Fruit fly (Drosophila melanogaster) whole organism, prepupa: ENCODE results near the gene CG13375.

ENCODE experiments used
- CG10631 ChIP-seq: fragments of 200-800 bp; sonication (Bioruptor generic); optimal IDR thresholded peaks from 2 replicates; lab custom pipeline; 2016; ENCODE audit warnings: missing biosample characterization, missing genetic modification characterization
- CG10669 ChIP-seq: fragments of 200-800 bp; sonication (Bioruptor generic); optimal IDR thresholded peaks from 3 replicates; lab custom pipeline; 2018; ENCODE audit warnings: missing biosample characterization, mild to moderate bottlenecking, missing genetic modification characterization, moderate library complexity
- CG11294 ChIP-seq: fragments of 200-800 bp; sonication (Bioruptor generic); IDR thresholded peaks from 2 replicates; pipeline ENCODE4 v1.3.6; 2022; ENCODE audit warnings: missing biosample characterization, missing genetic modification characterization
- CG11762 ChIP-seq: fragments of 200-800 bp; sonication (Bioruptor generic); optimal IDR thresholded peaks from 3 replicates; lab custom pipeline; 2016; ENCODE audit warnings: missing biosample characterization, missing genetic modification characterization; ENCODE audit not compliant: insufficient read depth
- CG11902 ChIP-seq: fragments of 200-800 bp; sonication (Bioruptor generic); optimal IDR thresholded peaks from 3 replicates; lab custom pipeline; 2016; ENCODE audit warnings: missing biosample characterization, missing genetic modification characterization
- CG15336 ChIP-seq: fragments of 200-800 bp; sonication (Bioruptor generic); IDR thresholded peaks from 2 replicates; pipeline ENCODE4 v1.3.6; 2022; ENCODE audit warnings: missing biosample characterization, missing genetic modification characterization
- CG3032 ChIP-seq: fragments of 200-800 bp; optimal IDR thresholded peaks from 2 replicates; lab custom pipeline; 2019; ENCODE audit warnings: missing biosample characterization, mild to moderate bottlenecking, missing genetic modification characterization, moderate library complexity
- CG31627 ChIP-seq: fragments of 200-800 bp; sonication (Bioruptor generic); optimal IDR thresholded peaks from 3 replicates; lab custom pipeline; 2016; ENCODE audit warnings: missing biosample characterization, missing genetic modification characterization
- CG32006 ChIP-seq: fragments of 200-800 bp; sonication (Bioruptor generic); optimal IDR thresholded peaks from 3 replicates; lab custom pipeline; 2017; ENCODE audit warnings: missing biosample characterization, mild to moderate bottlenecking, missing genetic modification characterization
- CG34406 ChIP-seq: fragments of 200-800 bp; sonication (Bioruptor generic); optimal IDR thresholded peaks from 3 replicates; lab custom pipeline; 2016; ENCODE audit warnings: missing biosample characterization, missing genetic modification characterization
- CG3919 ChIP-seq: fragments of 200-800 bp; sonication (Bioruptor generic); optimal IDR thresholded peaks from 3 replicates; lab custom pipeline; 2016; ENCODE audit warnings: missing biosample characterization, missing genetic modification characterization
- CG4318 ChIP-seq: fragments of 200-800 bp; sonication (Bioruptor generic); optimal IDR thresholded peaks from 3 replicates; lab custom pipeline; 2017; ENCODE audit warnings: missing biosample characterization, mild to moderate bottlenecking, missing genetic modification characterization
- CG6792 ChIP-seq: fragments of 200-800 bp; sonication (Bioruptor generic); optimal IDR thresholded peaks from 3 replicates; lab custom pipeline; 2016; ENCODE audit warnings: missing biosample characterization, missing genetic modification characterization
- CG6808 ChIP-seq: fragments of 200-800 bp; sonication (Bioruptor generic); optimal IDR thresholded peaks from 3 replicates; lab custom pipeline; 2017; ENCODE audit warnings: missing biosample characterization, missing genetic modification characterization, mild to moderate bottlenecking, moderate library complexity, missing genetic modification reagents
- CG6854 ChIP-seq: fragments of 200-800 bp; sonication (Bioruptor generic); optimal IDR thresholded peaks from 2 replicates; lab custom pipeline; 2017; ENCODE audit warnings: missing biosample characterization, mild to moderate bottlenecking, missing genetic modification characterization
- CG7368 ChIP-seq: fragments of 200-800 bp; sonication (Bioruptor generic); optimal IDR thresholded peaks from 3 replicates; lab custom pipeline; 2016; ENCODE audit warnings: missing biosample characterization, missing genetic modification characterization
- CG8119 ChIP-seq: fragments of 200-800 bp; sonication (Bioruptor generic); IDR thresholded peaks from 3 replicates; pipeline ENCODE4 v1.3.6; 2022; ENCODE audit warnings: missing biosample characterization, missing genetic modification characterization
- CG8319 ChIP-seq: fragments of 200-800 bp; sonication (Bioruptor generic); optimal IDR thresholded peaks from 3 replicates; lab custom pipeline; 2016; ENCODE audit warnings: missing biosample characterization, missing genetic modification characterization
- CG8632 ChIP-seq: fragments of 200-800 bp; sonication (Bioruptor generic); optimal IDR thresholded peaks from 3 replicates; lab custom pipeline; 2016; ENCODE audit warnings: missing biosample characterization, missing genetic modification characterization
- CG9139 ChIP-seq: fragments of 200-800 bp; sonication (Bioruptor generic); optimal IDR thresholded peaks from 3 replicates; lab custom pipeline; 2017; ENCODE audit warnings: missing biosample characterization, mild to moderate bottlenecking, missing genetic modification characterization
- Eip75B ChIP-seq: fragments of 200-800 bp; sonication (Bioruptor generic); optimal IDR thresholded peaks from 3 replicates; lab custom pipeline; 2016; ENCODE audit warnings: missing biosample characterization, missing genetic modification characterization
- Eip78C ChIP-seq: fragments of 200-800 bp; sonication (Bioruptor generic); peaks from one replicate; lab custom pipeline; 2016; ENCODE audit warnings: missing biosample characterization, missing genetic modification characterization
- Eip93F ChIP-seq: fragments of 200-800 bp; sonication (Bioruptor generic); optimal IDR thresholded peaks from 2 replicates; lab custom pipeline; 2016; ENCODE audit warnings: missing biosample characterization, mild to moderate bottlenecking, missing genetic modification characterization
- Ets21C ChIP-seq: fragments of 200-800 bp; sonication (Bioruptor generic); optimal IDR thresholded peaks from 3 replicates; lab custom pipeline; 2016; ENCODE audit warnings: missing biosample characterization, missing genetic modification characterization
- Ets96B ChIP-seq: fragments of 200-800 bp; optimal IDR thresholded peaks from 2 replicates; lab custom pipeline; 2019; ENCODE audit warnings: missing biosample characterization, mild to moderate bottlenecking, missing genetic modification characterization, moderate library complexity
- Gug ChIP-seq: fragments of 200-800 bp; sonication (Bioruptor generic); IDR thresholded peaks from 2 replicates; pipeline ENCODE4 v1.3.6; 2022; ENCODE audit warnings: missing biosample characterization, missing genetic modification characterization
- Hr38 ChIP-seq: sonication (Bioruptor generic); optimal IDR thresholded peaks from 2 replicates; lab custom pipeline; 2016; ENCODE audit warnings: missing biosample characterization, missing genetic modification characterization
- Hr39 ChIP-seq: fragments of 200-800 bp; sonication (Bioruptor generic); optimal IDR thresholded peaks from 2 replicates; lab custom pipeline; 2016; ENCODE audit warnings: missing biosample characterization, missing genetic modification characterization
- Hr4 ChIP-seq: fragments of 200-800 bp; sonication (Bioruptor generic); optimal IDR thresholded peaks from 3 replicates; lab custom pipeline; 2016; ENCODE audit warnings: missing biosample characterization, missing genetic modification characterization
- Lpt ChIP-seq: fragments of 200-800 bp; sonication (Bioruptor generic); optimal IDR thresholded peaks from 3 replicates; lab custom pipeline; 2016; ENCODE audit warnings: missing biosample characterization, missing genetic modification characterization
- Met ChIP-seq: fragments of 200-800 bp; sonication (Bioruptor generic); optimal IDR thresholded peaks from 3 replicates; lab custom pipeline; 2016; ENCODE audit warnings: missing biosample characterization, missing genetic modification characterization
- OdsH ChIP-seq: fragments of 200-800 bp; sonication (Bioruptor generic); optimal IDR thresholded peaks from 3 replicates; lab custom pipeline; 2016; ENCODE audit warnings: missing biosample characterization, missing genetic modification characterization
- Smox ChIP-seq: fragments of 200-800 bp; sonication (Bioruptor generic); optimal IDR thresholded peaks from 3 replicates; lab custom pipeline; 2016; ENCODE audit warnings: missing biosample characterization, missing genetic modification characterization
- Sox15 ChIP-seq: fragments of 200-800 bp; sonication (Bioruptor generic); optimal IDR thresholded peaks from 3 replicates; lab custom pipeline; 2016; ENCODE audit warnings: missing biosample characterization, missing genetic modification characterization
- acj6 ChIP-seq: fragments of 200-800 bp; sonication (Bioruptor generic); optimal IDR thresholded peaks from 3 replicates; lab custom pipeline; 2016; ENCODE audit warnings: missing biosample characterization, missing genetic modification characterization
- cyc ChIP-seq: fragments of 200-800 bp; sonication (Bioruptor generic); optimal IDR thresholded peaks from 3 replicates; lab custom pipeline; 2016; ENCODE audit warnings: missing biosample characterization, missing genetic modification characterization
- esn ChIP-seq: fragments of 200-800 bp; sonication (Bioruptor generic); optimal IDR thresholded peaks from 2 replicates; lab custom pipeline; 2016; ENCODE audit warnings: missing biosample characterization, mild to moderate bottlenecking, missing genetic modification characterization, moderate library complexity
- fd59A ChIP-seq: fragments of 200-800 bp; sonication (Bioruptor generic); optimal IDR thresholded peaks from 2 replicates; lab custom pipeline; 2017; ENCODE audit warnings: missing biosample characterization, mild to moderate bottlenecking, missing genetic modification characterization, missing genetic modification reagents
- fd85E ChIP-seq: fragments of 200-800 bp; sonication (Bioruptor generic); optimal IDR thresholded peaks from 3 replicates; lab custom pipeline; 2016; ENCODE audit warnings: missing biosample characterization, missing genetic modification characterization
- fkh ChIP-seq: fragments of 200-800 bp; sonication (Bioruptor generic); optimal IDR thresholded peaks from 3 replicates; lab custom pipeline; 2017; ENCODE audit warnings: missing biosample characterization, mild to moderate bottlenecking, missing genetic modification characterization, moderate library complexity
- net ChIP-seq: fragments of 200-800 bp; sonication (Bioruptor generic); optimal IDR thresholded peaks from 3 replicates; lab custom pipeline; 2016; ENCODE audit warnings: missing biosample characterization, missing genetic modification characterization
- pdm3 ChIP-seq: fragments of 200-800 bp; sonication (Bioruptor generic); optimal IDR thresholded peaks from 3 replicates; lab custom pipeline; 2016; ENCODE audit warnings: missing biosample characterization, missing genetic modification characterization
- salr ChIP-seq, 2 experiments: fragments of 200-800 bp; sonication (Bioruptor generic); optimal IDR thresholded peaks; 3 replicates each; lab custom pipeline; 2016 to 2018; ENCODE audit warnings: missing biosample characterization in 2 of 2, missing genetic modification characterization in 2 of 2, mild to moderate bottlenecking in 1 of 2
- spab ChIP-seq: fragments of 200-800 bp; sonication (Bioruptor generic); optimal IDR thresholded peaks from 2 replicates; lab custom pipeline; 2017; ENCODE audit warnings: missing biosample characterization, mild to moderate bottlenecking, missing genetic modification characterization, missing genetic modification reagents
- ss ChIP-seq, 2 experiments: fragments of 200-800 bp; sonication (Bioruptor generic); optimal IDR thresholded peaks; 2 replicates in 1 of 2; 3 replicates in 1 of 2; lab custom pipeline; 2017 to 2018; ENCODE audit warnings: mild to moderate bottlenecking in 2 of 2, missing biosample characterization in 2 of 2, missing genetic modification characterization in 2 of 2, moderate library complexity in 1 of 2
- topi ChIP-seq: fragments of 200-800 bp; sonication (Bioruptor generic); optimal IDR thresholded peaks from 3 replicates; lab custom pipeline; 2016; ENCODE audit warnings: missing biosample characterization, missing genetic modification characterization

CG13375 gene

DNA sequence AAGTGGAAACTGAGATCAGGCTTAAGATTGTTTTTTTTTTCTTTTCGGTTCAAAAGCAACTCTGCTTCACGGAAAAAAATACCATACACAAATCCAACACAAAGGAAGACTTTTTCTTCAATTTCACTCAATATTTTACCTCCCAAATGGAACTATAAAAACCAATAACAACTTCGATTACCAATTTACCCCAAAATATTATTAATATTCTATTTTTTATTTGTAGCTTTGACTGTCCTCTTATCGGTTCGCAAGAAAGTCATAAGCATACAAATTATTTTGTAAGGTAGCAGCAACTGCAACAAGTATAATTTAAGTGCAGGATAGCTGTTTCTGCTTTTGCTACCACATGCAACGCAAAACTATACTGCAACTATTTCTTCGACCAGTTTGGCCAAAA lies 39.2 kb upstream of the CG13375 start (continued):
- TF ChIP-seq Gug (GFP tag; lab: Robert Waterston, UW) (no peak), ss (GFP tag; optimal IDR thresholded peaks at IDR 0.05; lab: Kevin White, UChicago) (no peak), CG4318 (no peak), acj6 (GFP tag; lab: Kevin White, UChicago) (no peak), fd85E (GFP tag; lab: Kevin White, UChicago) (no peak), fd59A (GFP tag; lab: Kevin White, UChicago) (no peak), CG10631 (GFP tag; lab: Kevin White, UChicago) (no peak), CG6792 (no peak), Eip78C (GFP tag; lab: Kevin White, UChicago) (peak; percentile 47), CG3032 (tag; lab: Kevin White, UChicago) (no peak)

DNA sequence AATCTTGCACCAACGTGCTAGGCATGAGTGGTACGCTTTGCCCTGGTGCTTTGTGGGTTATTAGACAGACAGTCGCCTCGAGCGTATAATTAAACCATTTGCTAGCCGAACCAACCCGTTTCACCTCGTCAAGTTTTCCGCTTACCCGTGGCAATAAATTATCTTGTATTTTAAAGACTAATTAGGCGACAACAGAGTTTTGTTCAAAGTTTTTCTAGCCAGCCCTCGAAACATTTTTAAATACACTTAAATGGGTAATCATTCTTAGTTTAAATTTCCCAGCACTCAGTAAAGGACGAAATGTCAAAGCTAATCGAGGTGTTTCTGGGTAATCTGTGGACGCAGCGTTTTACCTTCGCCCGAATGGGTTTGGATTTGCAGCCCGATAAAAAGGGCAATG lies 20.1 kb upstream of the CG13375 start, which contains the start of gene Or1a:
Gene Or1a (plus strand): TSS at position 301 of the 400 bp plus-strand sequence.
- TF ChIP-seq fkh (GFP tag; lab: Kevin White, UChicago) (no peak), CG34406 (GFP tag; lab: Kevin White, UChicago) (no peak), CG8119 (GFP tag; lab: Robert Waterston, UW) (no peak), CG10669 (GFP tag; lab: Kevin White, UChicago) (no peak), fd59A (GFP tag; lab: Kevin White, UChicago) (no peak), CG8632 (no peak), CG11294 (no peak), spab (GFP tag; lab: Kevin White, UChicago) (no peak), CG11902 (no peak), Smox (no peak), CG3032 (tag; lab: Kevin White, UChicago) (no peak), Sox15 (GFP tag; lab: Kevin White, UChicago) (no peak)

DNA sequence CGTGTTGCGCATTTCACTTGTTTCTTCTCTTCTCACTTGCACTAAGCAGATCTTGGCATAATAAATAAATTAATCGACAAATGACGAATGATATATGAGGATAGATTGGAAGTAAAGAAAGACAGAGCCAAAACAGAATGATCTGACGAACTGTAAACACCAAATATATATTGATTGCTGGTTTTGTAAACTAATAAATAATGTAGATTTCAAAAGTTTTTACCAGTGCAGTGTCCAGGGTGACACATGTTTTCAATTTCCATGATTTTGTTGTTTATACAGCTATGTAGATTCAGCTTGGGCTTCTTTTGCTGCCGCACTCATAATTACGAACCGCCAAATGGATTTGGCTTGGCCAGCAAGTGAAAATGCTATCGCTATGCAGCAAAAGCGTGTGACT lies 16.6 kb upstream of the CG13375 start:
- TF ChIP-seq ss (GFP tag; optimal IDR thresholded peaks at IDR 0.05; lab: Kevin White, UChicago): no peak
- TF ChIP-seq CG31627 (GFP tag; lab: Kevin White, UChicago): no peak
- TF ChIP-seq Sox15 (GFP tag; lab: Kevin White, UChicago): no peak
- no peak for TF ChIP-seq CG8632
- no peak for TF ChIP-seq Hr39
- peak; percentile 54 for TF ChIP-seq Hr4 (GFP tag; lab: Kevin White, UChicago)
- 0 out of 3 replicates have a peak, but pooled peaks have one; percentile 47 for TF ChIP-seq CG8119 (GFP tag; lab: Robert Waterston, UW)
- TF ChIP-seq OdsH (GFP tag; lab: Kevin White, UChicago): no peak
- no peak for TF ChIP-seq CG8319
- no peak for TF ChIP-seq Hr38 (GFP tag; lab: Kevin White, UChicago)
- no peak for TF ChIP-seq salr (GFP tag; optimal IDR thresholded peaks at IDR 0.05; lab: Kevin White, UChicago)
- no peak for TF ChIP-seq CG3919 (GFP tag; lab: Kevin White, UChicago)
- TF ChIP-seq Ets96B (tag; lab: Kevin White, UChicago): no peak
- no peak for TF ChIP-seq cyc
- no peak for TF ChIP-seq CG6808 (GFP tag; lab: Kevin White, UChicago)
- no peak for TF ChIP-seq Lpt (GFP tag; lab: Kevin White, UChicago)
- TF ChIP-seq acj6 (GFP tag; lab: Kevin White, UChicago): no peak
- no peak for TF ChIP-seq fd59A (GFP tag; lab: Kevin White, UChicago)
- TF ChIP-seq fkh (GFP tag; lab: Kevin White, UChicago): no peak
- TF ChIP-seq CG34406 (GFP tag; lab: Kevin White, UChicago): no peak
- no peak for TF ChIP-seq CG9139
- peak; percentile 17 for TF ChIP-seq CG4318
- TF ChIP-seq CG6854: no peak
- no peak for TF ChIP-seq Gug (GFP tag; lab: Robert Waterston, UW)
- TF ChIP-seq CG15336: peak; percentile 27; the same call in 1 of the 2 replicates
- no peak for TF ChIP-seq Smox
- no peak for TF ChIP-seq esn
- TF ChIP-seq Eip93F: no peak
- no peak for TF ChIP-seq CG7368 (GFP tag; lab: Kevin White, UChicago)
- no peak for TF ChIP-seq spab (GFP tag; lab: Kevin White, UChicago)
- no peak for TF ChIP-seq fd85E (GFP tag; lab: Kevin White, UChicago)
- TF ChIP-seq topi (GFP tag; lab: Kevin White, UChicago): no peak
- no peak for TF ChIP-seq pdm3 (GFP tag; lab: Kevin White, UChicago)
- TF ChIP-seq net (GFP tag; lab: Kevin White, UChicago): no peak
- TF ChIP-seq CG32006 (GFP tag; lab: Kevin White, UChicago): peak; percentile 61
- no peak for TF ChIP-seq Met
- TF ChIP-seq CG11762: no peak
- TF ChIP-seq Ets21C (GFP tag; lab: Kevin White, UChicago): no peak
- no peak for TF ChIP-seq CG3032 (tag; lab: Kevin White, UChicago)
- no peak for TF ChIP-seq Eip75B
